Worm (Caenorhabditis elegans) whole organism, L2 larva: Measurements from ENCODE around the gene T04B8.1.

Source experiments
- Y55F3AM.14 ChIP-seq: fragments of 200-800 bp; sonication (Bioruptor generic); optimal IDR thresholded peaks from 2 replicates; lab custom pipeline; 2018; ENCODE audit warnings: mild to moderate bottlenecking, missing genetic modification characterization, missing compliant biosample characterization
- blmp-1 ChIP-seq: sonication (generic microtip); optimal IDR thresholded peaks from 2 replicates; lab custom pipeline; 2017; ENCODE audit warnings: missing genetic modification characterization, mild to moderate bottlenecking, missing compliant biosample characterization, antibody characterized with exemption, moderate library complexity; ENCODE audit not compliant: insufficient read depth
- lin-11 ChIP-seq: fragments of 150-350 bp; sonication (generic microtip); optimal IDR thresholded peaks from 2 replicates; lab custom pipeline; 2014; ENCODE audit warnings: missing biosample characterization, missing genetic modification characterization, inconsistent platforms, mixed read lengths
- lin-13 ChIP-seq: fragments of 150-350 bp; optimal IDR thresholded peaks from 2 replicates; lab custom pipeline; 2014; ENCODE audit warnings: missing biosample characterization, missing genetic modification reagents, missing genetic modification characterization
- lin-39 ChIP-seq: fragments of 150-350 bp; optimal IDR thresholded peaks from 2 replicates; lab custom pipeline; 2014; ENCODE audit warnings: missing biosample characterization, missing genetic modification reagents, missing genetic modification characterization
- nhr-11 ChIP-seq: fragments of 150-350 bp; optimal IDR thresholded peaks from 2 replicates; lab custom pipeline; 2014; ENCODE audit warnings: missing biosample characterization, missing genetic modification characterization
- nhr-237 ChIP-seq: fragments of 150-350 bp; optimal IDR thresholded peaks from 2 replicates; lab custom pipeline; 2014; ENCODE audit warnings: missing biosample characterization, missing genetic modification characterization
- zag-1 ChIP-seq: fragments of 150-350 bp; optimal IDR thresholded peaks from 2 replicates; lab custom pipeline; 2014; ENCODE audit warnings: missing biosample characterization, missing genetic modification characterization

DNA sequence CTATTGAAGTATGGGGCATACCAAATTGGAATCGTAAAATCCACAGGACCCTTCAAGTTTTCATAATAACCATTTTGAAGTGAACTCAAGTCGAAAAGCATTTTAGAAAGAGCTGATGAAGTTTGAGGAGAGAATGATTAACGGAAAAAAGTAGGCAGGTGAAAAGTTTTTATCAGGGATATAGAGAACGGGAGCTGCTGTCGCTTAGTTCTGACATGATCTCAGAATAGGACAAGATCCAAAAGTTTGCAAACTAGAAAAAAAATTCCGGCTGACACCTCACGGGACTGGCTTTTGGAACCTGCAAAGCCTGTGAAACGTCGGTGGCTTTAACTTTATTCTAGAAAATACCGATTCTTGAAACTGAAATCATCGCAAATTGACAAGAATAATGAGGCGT is 36.9 kb downstream of the T04B8.1 start, which contains the start of gene sri-46:
- no peak for TF ChIP-seq nhr-237 (tag; lab: Kevin White, UChicago)
- TF ChIP-seq lin-39 (tag; lab: Kevin White, UChicago) = no peak
- TF ChIP-seq zag-1 (tag; lab: Kevin White, UChicago) = no peak
- no peak for TF ChIP-seq lin-11 (tag; lab: Kevin White, UChicago)
- no peak for TF ChIP-seq nhr-11 (tag; lab: Kevin White, UChicago)
- TF ChIP-seq Y55F3AM.14 (GFP tag; lab: Kevin White, UChicago) = no peak
- no peak for TF ChIP-seq blmp-1
- no peak for TF ChIP-seq lin-13 (GFP tag; lab: Kevin White, UChicago)
